Worm (Caenorhabditis elegans) whole organism, L4/young adult: ENCODE results near the gene T04C9.2.

Experiments used
- dao-5 ChIP-seq: sonication (generic microtip); optimal IDR thresholded peaks from 2 replicates; lab custom pipeline; 2016; ENCODE audit warnings: missing genotype, missing genetic modification characterization, moderate library complexity, missing compliant biosample characterization
- him-1 ChIP-seq: sonication (generic microtip); optimal IDR thresholded peaks from 2 replicates; lab custom pipeline; 2016; ENCODE audit warnings: missing genotype, missing genetic modification reagents, missing genetic modification characterization, missing compliant biosample characterization

ce11 chrIII:5965368-5965767 is 26.3 kb upstream of the T04C9.2 start:
- TF ChIP-seq him-1 (tag; lab: Kevin White, UChicago) (no peak), dao-5 (tag; lab: Kevin White, UChicago) (no peak)
